Worm (Caenorhabditis elegans): ENCODE data around the gene C55A6.3.
A peak's percentile ranks its signal among the peaks of the same experiment; 100 is the strongest.

Gene C55A6.3

ce11 chrV:11531100-11531499 is 17.8 kb upstream of the C55A6.3 start:
- no peak for TF ChIP-seq nhr-41 (GFP tag; IDR thresholded peaks at IDR 0.05)
- TF ChIP-seq hlh-11 (tag; optimal IDR thresholded peaks at IDR 0.05), result peak; percentile 38
- TF ChIP-seq mdl-1 (tag; optimal IDR thresholded peaks at IDR 0.05), result peak in 1 of 2 experiments; percentile 7
- TF ChIP-seq unc-39 (tag; optimal IDR thresholded peaks at IDR 0.05), result no peak
- TF ChIP-seq zfp-3 (GFP tag; conservative IDR thresholded peaks at IDR 0.05), result no peak
- no peak for TF ChIP-seq mxl-3 (GFP tag; optimal IDR thresholded peaks at IDR 0.05)
- no peak for TF ChIP-seq zag-1 (tag; optimal IDR thresholded peaks at IDR 0.05)
- TF ChIP-seq rbr-2 (tag; optimal IDR thresholded peaks at IDR 0.05), result no peak
- no peak for TF ChIP-seq ceh-28 (tag; optimal IDR thresholded peaks at IDR 0.05)
- no peak for TF ChIP-seq spr-1 (tag; optimal IDR thresholded peaks at IDR 0.05)
- no peak for TF ChIP-seq ztf-7 (tag; optimal IDR thresholded peaks at IDR 0.05)
- TF ChIP-seq gei-8 (GFP tag; optimal IDR thresholded peaks at IDR 0.05), result no peak
- no peak for TF ChIP-seq dpl-1 (GFP tag; optimal IDR thresholded peaks at IDR 0.05)
- 0 out of 2 replicates have a peak, but pooled peaks have one; percentile 10 for TF ChIP-seq ceh-20 (GFP tag; IDR thresholded peaks at IDR 0.05)
- no peak for TF ChIP-seq lin-1 (GFP tag; IDR thresholded peaks at IDR 0.05)
- no peak for TF ChIP-seq nhr-237 (tag; optimal IDR thresholded peaks at IDR 0.05)
- TF ChIP-seq Y5F2A.4 (GFP tag; optimal IDR thresholded peaks at IDR 0.05), result no peak
- TF ChIP-seq nhr-76 (tag; optimal IDR thresholded peaks at IDR 0.05), result no peak
- no peak for TF ChIP-seq duxl-1 (tag; optimal IDR thresholded peaks at IDR 0.05; ENCODE audit: poor library complexity)
- no peak for TF ChIP-seq Y48G9A.11 (GFP tag; IDR thresholded peaks at IDR 0.05)
- 0 out of 2 replicates have a peak, but pooled peaks have one; percentile 27 for TF ChIP-seq lin-38 (GFP tag; IDR thresholded peaks at IDR 0.05)
- TF ChIP-seq mep-1 (tag; optimal IDR thresholded peaks at IDR 0.05), result peak; percentile 50
- no peak for TF ChIP-seq T20F7.1 (GFP tag; optimal IDR thresholded peaks at IDR 0.05)
- TF ChIP-seq mes-2 (tag; optimal IDR thresholded peaks at IDR 0.05; ENCODE audit: poor library complexity, severe bottlenecking), result peak; percentile 3
- TF ChIP-seq nhr-25 (tag; optimal IDR thresholded peaks at IDR 0.05; ENCODE audit: borderline replicate concordance, insufficient read depth), result peak; percentile 87
- no peak for TF ChIP-seq aha-1 (tag)
- TF ChIP-seq lsy-2 (tag; optimal IDR thresholded peaks at IDR 0.05), result peak; percentile 14 to 59
- peak; percentile 51 for TF ChIP-seq nhr-28 (tag; optimal IDR thresholded peaks at IDR 0.05)
- no peak for TF ChIP-seq ZK337.2 (GFP tag; IDR thresholded peaks at IDR 0.05)
- no peak for TF ChIP-seq Y75B8A.6 (GFP tag; IDR thresholded peaks at IDR 0.05)
- TF ChIP-seq spr-3 (GFP tag; optimal IDR thresholded peaks at IDR 0.05), result no peak
- TF ChIP-seq cey-2 (tag; optimal IDR thresholded peaks at IDR 0.05; ENCODE audit: borderline replicate concordance, insufficient read depth), result no peak
- TF ChIP-seq dmd-6 (GFP tag; IDR thresholded peaks at IDR 0.05), result peak; percentile 31
- no peak for TF ChIP-seq egl-43 (GFP tag; IDR thresholded peaks at IDR 0.05)
- no peak for TF ChIP-seq egl-27 (tag; optimal IDR thresholded peaks at IDR 0.05)
- TF ChIP-seq hif-1 (tag; optimal IDR thresholded peaks at IDR 0.05), result no peak
- TF ChIP-seq nhr-6 (tag; optimal IDR thresholded peaks at IDR 0.05), result no peak
- TF ChIP-seq lin-29 (GFP tag; IDR thresholded peaks at IDR 0.05), result peak; percentile 50; the same call in 1 of the 2 replicates
- TF ChIP-seq F37D6.2 (tag; optimal IDR thresholded peaks at IDR 0.05), result no peak
- TF ChIP-seq tag-97 (GFP tag; IDR thresholded peaks at IDR 0.05), result no peak
- TF ChIP-seq snpc-1.2 (GFP tag; IDR thresholded peaks at IDR 0.05), result no peak
- TF ChIP-seq fkh-10 (GFP tag; optimal IDR thresholded peaks at IDR 0.05), result no peak
- TF ChIP-seq nhr-77 (tag; optimal IDR thresholded peaks at IDR 0.05), result no peak
- TF ChIP-seq skn-1 (tag; optimal IDR thresholded peaks at IDR 0.05), result no peak
- no peak for TF ChIP-seq ceh-82 (tag; optimal IDR thresholded peaks at IDR 0.05)
- no peak for TF ChIP-seq F26F4.8 (GFP tag; conservative IDR thresholded peaks at IDR 0.05)
- TF ChIP-seq F49E8.2 (tag; optimal IDR thresholded peaks at IDR 0.05; ENCODE audit: borderline replicate concordance), result no peak
- TF ChIP-seq ces-1 (GFP tag; optimal IDR thresholded peaks at IDR 0.05), result no peak
- TF ChIP-seq hlh-30 (tag; optimal IDR thresholded peaks at IDR 0.05; ENCODE audit: insufficient read depth), result peak; percentile 82
- TF ChIP-seq lin-13 (GFP tag; optimal IDR thresholded peaks at IDR 0.05), result no peak
- no peak for TF ChIP-seq daf-19 (GFP tag; conservative IDR thresholded peaks at IDR 0.05)
